Worm (Caenorhabditis elegans) whole organism, L4/young adult: ENCODE data around the gene ndub-3.

ENCODE experiments used
- W03F9.2 ChIP-seq: fragments of 150-350 bp; optimal IDR thresholded peaks from 2 replicates; lab custom pipeline; 2014; ENCODE audit warnings: missing biosample characterization, missing genetic modification characterization
- him-1 ChIP-seq: sonication (generic microtip); optimal IDR thresholded peaks from 2 replicates; lab custom pipeline; 2016; ENCODE audit warnings: missing genotype, missing genetic modification reagents, missing genetic modification characterization, missing compliant biosample characterization

DNA sequence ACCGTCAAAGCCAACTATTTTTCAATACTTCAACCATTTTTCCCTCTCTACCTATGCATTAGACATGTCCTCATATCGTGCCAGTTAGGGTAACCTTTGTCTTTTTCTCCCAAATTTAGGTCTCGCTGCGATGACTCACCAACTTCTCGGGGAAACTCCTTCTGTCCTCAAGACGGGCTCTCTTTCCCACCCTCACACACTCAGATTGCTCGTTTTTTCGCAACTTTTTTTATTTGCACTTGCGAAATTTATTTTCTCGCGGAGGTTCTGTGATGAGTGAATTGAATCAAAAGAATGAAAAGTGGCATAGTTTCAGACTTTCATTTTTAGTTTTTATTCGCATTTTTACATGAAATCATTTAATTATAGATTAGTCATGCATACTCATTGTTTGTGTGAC lies 44.4 kb downstream of the ndub-3 start:
- TF ChIP-seq him-1 (no peak), W03F9.2 (tag; lab: Kevin White, UChicago) (no peak)
